Worm (Caenorhabditis elegans) whole organism, young adult: ENCODE measurements around the gene Y73F8A.20.

Experiments used
- B0035.1 ChIP-seq: sonication (generic microtip); optimal IDR thresholded peaks from 2 replicates; lab custom pipeline; 2016; ENCODE audit warnings: missing genetic modification characterization, mild to moderate bottlenecking, missing compliant biosample characterization, missing genotype, missing genetic modification reagents
- B0261.1 ChIP-seq: sonication (generic microtip); optimal IDR thresholded peaks from 2 replicates; lab custom pipeline; 2016; ENCODE audit warnings: mild to moderate bottlenecking, missing genetic modification characterization, moderate library complexity, missing compliant biosample characterization
- F57C9.4 ChIP-seq: sonication (generic microtip); optimal IDR thresholded peaks from 2 replicates; lab custom pipeline; 2017; ENCODE audit warnings: mild to moderate bottlenecking, missing genetic modification characterization, missing compliant biosample characterization
- Y53F4B.3 ChIP-seq: fragments of 200-800 bp; sonication (Bioruptor generic); IDR thresholded peaks from 2 replicates; pipeline ENCODE4 v1.3.6; 2022; ENCODE audit warnings: missing genetic modification reagents, missing genetic modification characterization, missing compliant biosample characterization
- ZK185.1 ChIP-seq: sonication (generic microtip); optimal IDR thresholded peaks from 2 replicates; lab custom pipeline; 2016; ENCODE audit warnings: mild to moderate bottlenecking, missing genetic modification characterization, missing compliant biosample characterization; ENCODE audit not compliant: poor library complexity, severe bottlenecking
- ama-1 ChIP-seq, 3 experiments: fragments of 150-350 bp in 1 of 3; sonication (generic microtip) in 2 of 3; optimal IDR thresholded peaks; 2 replicates each; lab custom pipeline; 2014 to 2018; ENCODE audit warnings: missing biosample characterization in 2 of 3, missing genetic modification characterization in 2 of 3, missing genetic modification reagents in 2 of 3
- aptf-2 ChIP-seq: fragments of 200-800 bp; sonication (Bioruptor generic); conservative IDR thresholded peaks from 2 replicates; pipeline ENCODE4 v1.3.6; 2022; ENCODE audit warnings: missing genetic modification reagents, missing genetic modification characterization, missing compliant biosample characterization
- athp-1 ChIP-seq: sonication (generic microtip); optimal IDR thresholded peaks from 2 replicates; lab custom pipeline; 2017; ENCODE audit warnings: mild to moderate bottlenecking, missing genetic modification characterization, missing compliant biosample characterization
- attf-5 ChIP-seq: fragments of 200-800 bp; sonication (Bioruptor generic); optimal IDR thresholded peaks from 2 replicates; lab custom pipeline; 2018; ENCODE audit warnings: mild to moderate bottlenecking, missing genetic modification characterization, missing compliant biosample characterization
- bed-2 ChIP-seq: fragments of 200-800 bp; sonication (Bioruptor generic); IDR thresholded peaks from 2 replicates; pipeline ENCODE4 v1.3.6; 2022; ENCODE audit warnings: missing genetic modification reagents, missing genetic modification characterization, missing compliant biosample characterization
- ccch-3 ChIP-seq: fragments of 200-800 bp; sonication (Bioruptor generic); optimal IDR thresholded peaks from 2 replicates; lab custom pipeline; 2018; ENCODE audit warnings: mild to moderate bottlenecking, missing genetic modification characterization, missing compliant biosample characterization
- ceh-58 ChIP-seq: fragments of 200-800 bp; sonication (Bioruptor generic); IDR thresholded peaks from 2 replicates; pipeline ENCODE4 v1.3.6; 2022; ENCODE audit warnings: missing genetic modification characterization, missing compliant biosample characterization
- ceh-91 ChIP-seq: fragments of 200-800 bp; sonication (Bioruptor generic); IDR thresholded peaks from 2 replicates; pipeline ENCODE4 v1.3.6; 2022; ENCODE audit warnings: missing genetic modification reagents, missing genetic modification characterization, missing compliant biosample characterization
- chd-7 ChIP-seq: sonication (generic microtip); optimal IDR thresholded peaks from 2 replicates; lab custom pipeline; 2016; ENCODE audit warnings: mild to moderate bottlenecking, missing genetic modification characterization, moderate library complexity, missing compliant biosample characterization
- die-1 ChIP-seq: sonication (generic microtip); optimal IDR thresholded peaks from 2 replicates; lab custom pipeline; 2016; ENCODE audit warnings: missing genotype, mild to moderate bottlenecking, missing genetic modification characterization, missing compliant biosample characterization
- dpff-1 ChIP-seq: sonication (generic microtip); optimal IDR thresholded peaks from 2 replicates; lab custom pipeline; 2017; ENCODE audit warnings: mild to moderate bottlenecking, missing genetic modification characterization, missing compliant biosample characterization
- egl-44 ChIP-seq: fragments of 200-800 bp; sonication (Bioruptor generic); IDR thresholded peaks from 2 replicates; pipeline ENCODE4 v1.3.6; 2022; ENCODE audit warnings: missing genetic modification reagents, missing genetic modification characterization, missing compliant biosample characterization
- ets-4 ChIP-seq: fragments of 200-800 bp; sonication (Bioruptor generic); optimal IDR thresholded peaks from 2 replicates; lab custom pipeline; 2018; ENCODE audit warnings: mild to moderate bottlenecking, missing genetic modification characterization, missing compliant biosample characterization
- fkh-3 ChIP-seq: sonication (generic microtip); optimal IDR thresholded peaks from 2 replicates; lab custom pipeline; 2016; ENCODE audit warnings: mild to moderate bottlenecking, missing genetic modification characterization, missing compliant biosample characterization
- gei-17 ChIP-seq: fragments of 200-800 bp; sonication (Bioruptor generic); optimal IDR thresholded peaks from 2 replicates; lab custom pipeline; 2018; ENCODE audit warnings: mild to moderate bottlenecking, missing genetic modification characterization, missing compliant biosample characterization
- him-1 ChIP-seq: sonication (generic microtip); optimal IDR thresholded peaks from 2 replicates; lab custom pipeline; 2016; ENCODE audit warnings: missing genotype, missing genetic modification reagents, missing genetic modification characterization, missing compliant biosample characterization
- hmg-1.2 ChIP-seq: fragments of 200-800 bp; sonication (Bioruptor generic); IDR thresholded peaks from 2 replicates; pipeline ENCODE4 v1.3.6; 2022; ENCODE audit warnings: missing genetic modification reagents, missing genetic modification characterization, missing compliant biosample characterization
- lir-1 ChIP-seq: fragments of 200-800 bp; sonication (Bioruptor generic); conservative IDR thresholded peaks from 2 replicates; pipeline ENCODE4 v1.3.6; 2022; ENCODE audit warnings: missing genetic modification reagents, missing genetic modification characterization, missing compliant biosample characterization
- madf-10 ChIP-seq: sonication (generic microtip); optimal IDR thresholded peaks from 2 replicates; lab custom pipeline; 2016; ENCODE audit warnings: mild to moderate bottlenecking, missing genetic modification characterization, missing compliant biosample characterization
- mcd-1 ChIP-seq: fragments of 200-800 bp; sonication (Bioruptor generic); IDR thresholded peaks from 2 replicates; pipeline ENCODE4 v1.3.6; 2022; ENCODE audit warnings: missing genetic modification reagents, missing genetic modification characterization, missing compliant biosample characterization
- nfya-2 ChIP-seq: fragments of 200-800 bp; sonication (Bioruptor generic); IDR thresholded peaks from 2 replicates; pipeline ENCODE4 v1.3.6; 2022; ENCODE audit warnings: missing genetic modification reagents, missing genetic modification characterization, missing compliant biosample characterization
- nhr-27 ChIP-seq: fragments of 200-800 bp; sonication (Bioruptor generic); optimal IDR thresholded peaks from 2 replicates; lab custom pipeline; 2018; ENCODE audit warnings: mild to moderate bottlenecking, missing genetic modification characterization, moderate library complexity, missing compliant biosample characterization
- nhr-80 ChIP-seq: sonication (generic microtip); optimal IDR thresholded peaks from 2 replicates; lab custom pipeline; 2016; ENCODE audit warnings: missing genetic modification characterization, missing compliant biosample characterization
- rec-8 ChIP-seq, 2 experiments: sonication (generic microtip); optimal IDR thresholded peaks; 2 replicates each; lab custom pipeline; 2016; ENCODE audit warnings: mild to moderate bottlenecking in 2 of 2, missing genetic modification characterization in 2 of 2, missing genetic modification reagents in 2 of 2, missing genotype in 2 of 2, missing biosample characterization in 1 of 2, missing compliant biosample characterization in 1 of 2, moderate library complexity in 1 of 2
- sea-2 ChIP-seq: fragments of 200-800 bp; sonication (Bioruptor generic); IDR thresholded peaks from 2 replicates; pipeline ENCODE4 v1.3.6; 2022; ENCODE audit warnings: missing genetic modification characterization, missing compliant biosample characterization
- tbp1 ChIP-seq: fragments of 200-800 bp; sonication (Bioruptor generic); optimal IDR thresholded peaks from 2 replicates; lab custom pipeline; 2018; ENCODE audit warnings: mild to moderate bottlenecking, missing genetic modification characterization, missing compliant biosample characterization
- xnd-1 ChIP-seq: sonication (generic microtip); optimal IDR thresholded peaks from 2 replicates; lab custom pipeline; 2016; ENCODE audit warnings: missing genotype, missing genetic modification reagents, missing genetic modification characterization, missing compliant biosample characterization
- ztf-18 ChIP-seq: sonication (generic microtip); optimal IDR thresholded peaks from 2 replicates; lab custom pipeline; 2016; ENCODE audit warnings: missing genotype, mild to moderate bottlenecking, missing genetic modification characterization, missing compliant biosample characterization
- ztf-22 ChIP-seq: fragments of 200-800 bp; sonication (Bioruptor generic); optimal IDR thresholded peaks from 2 replicates; lab custom pipeline; 2018; ENCODE audit warnings: mild to moderate bottlenecking, missing genetic modification characterization, moderate library complexity, missing compliant biosample characterization
- ztf-25 ChIP-seq: fragments of 200-800 bp; sonication (Bioruptor generic); IDR thresholded peaks from 2 replicates; pipeline ENCODE4 v1.3.6; 2022; ENCODE audit warnings: missing genetic modification reagents, missing genetic modification characterization, missing compliant biosample characterization
- ztf-3 ChIP-seq: fragments of 200-800 bp; sonication (Bioruptor generic); optimal IDR thresholded peaks from 2 replicates; lab custom pipeline; 2018; ENCODE audit warnings: mild to moderate bottlenecking, missing genetic modification characterization, missing compliant biosample characterization
- ztf-6 ChIP-seq: fragments of 200-800 bp; sonication (Bioruptor generic); IDR thresholded peaks from 2 replicates; pipeline ENCODE4 v1.3.6; 2022; ENCODE audit warnings: missing genetic modification reagents, missing genetic modification characterization, missing compliant biosample characterization

The Y73F8A.20 gene

DNA sequence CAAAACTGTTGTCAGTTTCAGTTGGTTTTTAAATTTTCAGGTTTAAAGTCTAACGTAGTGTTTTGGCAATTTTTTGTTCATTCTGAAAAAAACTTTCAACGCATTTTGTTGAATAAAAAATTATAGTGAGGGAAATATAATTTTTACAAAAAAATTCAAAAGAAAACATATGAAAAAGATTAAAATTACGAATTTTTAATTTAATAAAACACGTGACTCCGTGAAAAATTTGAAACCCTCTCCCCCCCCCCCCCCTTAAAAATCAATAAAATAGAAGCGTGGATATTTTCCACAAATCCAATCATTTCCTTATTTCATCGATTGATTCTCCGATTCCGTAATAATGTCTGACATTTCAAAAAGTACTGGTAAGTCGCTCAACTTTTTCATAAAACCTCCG is at the start of gene Y73F8A.20:
Y73F8A.20 (plus strand) TSS at position 301 of the 400 bp plus-strand sequence.
- TF ChIP-seq aptf-2 (GFP tag; lab: Robert Waterston, UW) (no peak), ccch-3 (GFP tag; lab: Kevin White, UChicago) (no peak), ztf-25 (GFP tag; lab: Robert Waterston, UW) (no peak), madf-10 (tag; lab: Kevin White, UChicago) (no peak), athp-1 (tag; lab: Kevin White, UChicago) (no peak), bed-2 (no peak), B0035.1 (tag; lab: Kevin White, UChicago) (no peak), die-1 (no peak), ztf-22 (GFP tag; lab: Kevin White, UChicago) (no peak), sea-2 (GFP tag; lab: Robert Waterston, UW) (no peak), ama-1 (optimal IDR thresholded peaks at IDR 0.05; lab: Kevin White, UChicago) (no peak), ama-1 (GFP tag; optimal IDR thresholded peaks at IDR 0.05; lab: Kevin White, UChicago) (no peak), rec-8 (tag; optimal IDR thresholded peaks at IDR 0.05; lab: Kevin White, UChicago) (no peak), Y53F4B.3 (GFP tag; lab: Robert Waterston, UW) (no peak), ZK185.1 (tag; lab: Kevin White, UChicago) (no peak), F57C9.4 (no peak), egl-44 (no peak), xnd-1 (tag; lab: Kevin White, UChicago) (no peak)

DNA sequence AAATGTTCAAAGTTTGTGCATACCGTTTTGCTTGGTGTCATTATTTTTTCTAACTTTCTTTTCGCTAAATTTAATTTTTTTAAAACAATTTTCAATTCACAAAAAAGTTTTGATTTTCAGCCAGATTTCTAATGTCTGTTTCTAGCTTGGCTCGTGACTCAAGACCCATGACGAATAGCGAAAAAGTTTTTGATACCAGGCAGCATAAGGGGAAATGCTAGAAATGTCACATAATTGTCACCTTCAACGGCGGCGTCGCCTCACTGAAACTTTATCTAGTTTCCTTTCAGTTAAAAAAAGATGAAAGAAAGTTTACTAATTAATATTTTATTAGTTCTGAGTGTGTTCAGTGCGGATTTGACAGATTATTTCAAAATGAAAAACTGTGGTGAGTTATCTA is 41.5 kb upstream of the Y73F8A.20 start, which contains the start of gene irld-59:
irld-59 (plus strand) TSS at position 301 of the 400 bp plus-strand sequence.
- TF ChIP-seq fkh-3 (tag; lab: Kevin White, UChicago) = no peak
- TF ChIP-seq lir-1 (GFP tag; lab: Robert Waterston, UW) = no peak
- no peak for TF ChIP-seq chd-7
- no peak for TF ChIP-seq nhr-27 (tag; lab: Kevin White, UChicago)
- TF ChIP-seq ets-4 (GFP tag; lab: Kevin White, UChicago) = no peak
- TF ChIP-seq ztf-6 = no peak
- TF ChIP-seq ceh-91 (GFP tag; lab: Robert Waterston, UW) = no peak
- TF ChIP-seq ztf-3 = no peak
- no peak for TF ChIP-seq nhr-80 (tag; lab: Kevin White, UChicago)
- TF ChIP-seq, all 124 proteins: peak for 0

DNA sequence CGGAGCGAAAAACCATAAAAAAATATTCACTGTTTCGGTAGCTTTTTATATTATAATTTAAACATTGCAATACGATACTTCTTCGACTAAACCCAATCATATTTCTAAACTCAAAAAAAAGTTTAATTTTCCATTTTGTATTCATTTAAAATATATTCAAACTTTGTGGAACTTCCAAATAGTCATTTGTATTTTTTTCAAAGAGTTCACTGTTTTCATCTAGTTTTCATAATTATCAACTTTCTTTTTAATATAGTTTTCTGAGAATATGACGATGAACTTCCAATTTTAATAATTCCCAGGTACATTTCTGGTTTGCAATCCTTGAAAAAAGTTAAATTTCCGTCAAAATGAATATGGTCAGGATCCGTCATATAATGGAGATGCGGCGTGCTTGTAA is 17.0 kb upstream of the Y73F8A.20 start, which contains the start of gene cpna-4:
cpna-4 (plus strand) TSS at position 301 of the 400 bp plus-strand sequence.
- TF ChIP-seq tbp1 = no peak
- no peak for TF ChIP-seq attf-5
- no peak for TF ChIP-seq nfya-2 (GFP tag; lab: Robert Waterston, UW)
- no peak for TF ChIP-seq ztf-22 (GFP tag; lab: Kevin White, UChicago)
- TF ChIP-seq ztf-18 (tag; lab: Kevin White, UChicago) = no peak
- TF ChIP-seq die-1 = no peak
- no peak for TF ChIP-seq him-1
- TF ChIP-seq, all 124 proteins: peak for 0

DNA sequence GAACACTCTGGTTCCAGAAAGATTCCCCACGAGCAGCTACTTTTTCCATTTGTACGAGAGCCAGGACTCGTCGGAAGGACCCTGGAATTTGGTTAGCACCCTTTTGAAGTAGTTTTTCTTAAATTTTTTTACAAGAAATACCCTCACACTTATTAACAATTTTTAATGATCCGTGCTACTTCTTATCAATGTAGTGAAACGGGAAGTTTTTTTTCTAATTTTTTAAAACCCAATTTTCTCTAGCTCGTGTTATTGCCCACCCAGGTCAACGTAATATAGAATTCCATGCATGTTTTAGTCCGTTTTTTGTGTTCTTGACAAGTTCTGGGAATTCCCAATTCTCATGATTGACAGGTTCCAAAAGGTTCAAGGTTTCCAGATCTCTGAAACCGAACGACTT is 16.4 kb upstream of the Y73F8A.20 start:
- TF ChIP-seq bed-2 (no peak), sea-2 (GFP tag; lab: Robert Waterston, UW) (no peak), dpff-1 (tag; lab: Kevin White, UChicago) (no peak), ztf-25 (GFP tag; lab: Robert Waterston, UW) (no peak), gei-17 (no peak), ccch-3 (GFP tag; lab: Kevin White, UChicago) (no peak), B0261.1 (tag; lab: Kevin White, UChicago) (no peak), nhr-27 (tag; lab: Kevin White, UChicago) (no peak), mcd-1 (no peak), Y53F4B.3 (GFP tag; lab: Robert Waterston, UW) (no peak), hmg-1.2 (GFP tag; lab: Robert Waterston, UW) (no peak), ceh-58 (GFP tag; lab: Robert Waterston, UW) (no peak)
